Worm (Caenorhabditis elegans): ENCODE measurements around the gene aexr-1.

Gene aexr-1

DNA sequence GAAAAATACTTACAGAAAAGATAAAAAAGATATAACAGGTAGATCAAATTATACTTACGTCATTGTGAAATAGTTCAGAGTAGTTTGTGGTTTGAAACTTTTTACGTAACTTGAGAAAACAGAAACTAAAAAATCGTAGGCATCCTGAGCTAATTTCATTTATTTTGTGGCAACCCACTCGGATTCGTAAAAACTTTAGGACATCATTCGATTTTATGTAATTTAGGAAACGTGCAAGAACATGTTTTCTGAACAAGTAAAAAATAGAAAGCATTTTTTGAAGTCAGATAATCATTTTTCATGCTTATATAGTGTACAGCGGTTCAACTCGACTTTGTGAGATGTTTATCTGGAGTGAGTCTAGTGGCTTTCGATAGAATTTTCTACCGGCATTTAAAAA is 36.3 kb downstream of the aexr-1 start, which contains the start of gene hic-1:
Gene hic-1 (minus strand): TSS at position 101 of the 400 bp plus-strand sequence.
- TF ChIP-seq mls-2 (tag; optimal IDR thresholded peaks at IDR 0.05) (no peak), mep-1 (tag; optimal IDR thresholded peaks at IDR 0.05) (no peak), sptf-1 (tag; optimal IDR thresholded peaks at IDR 0.05) (no peak), sem-2 (GFP tag; optimal IDR thresholded peaks at IDR 0.05) (no peak), snpc-4 (tag; optimal IDR thresholded peaks at IDR 0.05) (no peak), blmp-1 (tag; optimal IDR thresholded peaks at IDR 0.05) (no peak), nhr-2 (tag; optimal IDR thresholded peaks at IDR 0.05) (no peak), ceh-39 (tag; optimal IDR thresholded peaks at IDR 0.05) (no peak)

DNA sequence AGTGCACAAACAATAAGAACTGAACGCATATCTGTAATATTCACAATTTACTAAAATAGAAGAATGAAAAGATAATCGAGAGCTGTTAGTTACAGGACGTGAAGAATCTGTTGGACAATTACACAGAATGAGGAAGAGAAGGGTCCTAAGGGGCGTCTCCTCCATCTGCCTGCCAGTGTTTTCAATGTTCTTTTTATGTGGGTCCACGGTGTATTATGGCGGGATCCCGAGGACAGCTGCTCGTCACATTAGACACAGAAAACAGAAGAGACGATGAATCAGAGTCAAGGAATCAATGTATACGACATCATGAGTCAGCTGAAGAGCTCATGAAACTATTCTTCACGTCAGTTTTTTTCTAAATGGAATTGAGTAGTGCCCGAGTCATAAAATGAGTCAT is 38.0 kb downstream of the aexr-1 start, which contains the start of gene ttr-6:
Gene ttr-6 (minus strand): TSS at position 33 of the 400 bp plus-strand sequence.
- TF ChIP-seq pha-4 (tag; optimal IDR thresholded peaks at IDR 0.05) (no peak), ztf-11 (tag; optimal IDR thresholded peaks at IDR 0.05) (no peak), bed-3 (GFP tag; optimal IDR thresholded peaks at IDR 0.05) (no peak), unc-120 (tag; optimal IDR thresholded peaks at IDR 0.05; ENCODE audit: poor library complexity, severe bottlenecking) (peak; percentile 68), ham-2 (GFP tag; optimal IDR thresholded peaks at IDR 0.05) (no peak), hlh-1 (tag; optimal IDR thresholded peaks at IDR 0.05) (peak; percentile 97), mab-5 (tag; optimal IDR thresholded peaks at IDR 0.05) (no peak), sptf-1 (tag; optimal IDR thresholded peaks at IDR 0.05) (no peak), zip-8 (tag; optimal IDR thresholded peaks at IDR 0.05) (no peak), unc-62 (GFP tag; optimal IDR thresholded peaks at IDR 0.05) (peak; percentile 56)

DNA sequence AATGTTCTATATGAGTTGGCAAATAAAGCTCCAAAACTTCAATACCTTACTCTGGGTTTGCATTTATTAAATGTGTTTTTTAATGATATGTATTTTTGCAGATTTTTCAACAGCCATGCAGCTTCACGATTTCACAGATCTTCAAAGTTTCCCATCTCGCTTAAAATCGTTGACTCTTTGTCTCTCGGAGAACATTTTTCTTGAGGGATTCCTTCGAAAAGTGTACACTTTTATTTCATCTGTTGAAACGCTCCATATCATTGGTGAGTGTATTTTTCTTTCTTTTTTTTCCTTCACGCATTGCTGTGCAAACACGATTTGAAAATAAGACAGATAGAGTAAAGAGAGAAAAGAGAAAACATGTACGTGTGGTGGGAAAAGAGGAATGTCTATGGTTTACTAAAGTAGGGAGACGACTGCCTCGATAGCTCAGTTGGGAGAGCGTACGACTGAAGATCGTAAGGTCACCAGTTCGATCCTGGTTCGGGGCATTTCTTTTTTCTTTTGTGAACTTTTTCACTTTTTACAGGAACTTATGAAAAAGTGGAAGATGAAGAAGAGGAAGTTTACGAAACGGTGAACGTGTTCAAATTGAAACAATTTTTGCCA is 41.8 kb downstream of the aexr-1 start:
- TF ChIP-seq lin-13 (tag; optimal IDR thresholded peaks at IDR 0.05) (no peak), snpc-4 (tag; optimal IDR thresholded peaks at IDR 0.05) (no peak), ces-1 (GFP tag; optimal IDR thresholded peaks at IDR 0.05) (peak; percentile 52), sptf-1 (tag; optimal IDR thresholded peaks at IDR 0.05) (peak; percentile 94), drap-1 (GFP tag; optimal IDR thresholded peaks at IDR 0.05) (peak; percentile 91), tbx-8 (GFP tag; optimal IDR thresholded peaks at IDR 0.05) (peak; percentile 76), elt-1 (tag; optimal IDR thresholded peaks at IDR 0.05; ENCODE audit: borderline replicate concordance, insufficient read depth) (no peak), mls-2 (tag; optimal IDR thresholded peaks at IDR 0.05) (peak; percentile 95), sem-2 (GFP tag; optimal IDR thresholded peaks at IDR 0.05) (peak; percentile 78), ztf-11 (tag; optimal IDR thresholded peaks at IDR 0.05) (no peak), cnd-1 (tag; optimal IDR thresholded peaks at IDR 0.05) (peak; percentile 86), unc-62 (GFP tag; optimal IDR thresholded peaks at IDR 0.05) (peak; percentile 54), lsy-2 (tag; optimal IDR thresholded peaks at IDR 0.05) (peak; percentile 28), ceh-39 (tag; optimal IDR thresholded peaks at IDR 0.05) (peak; percentile 13), ceh-83 (GFP tag; optimal IDR thresholded peaks at IDR 0.05) (peak; percentile 93), flh-1 (GFP tag; optimal IDR thresholded peaks at IDR 0.05) (peak; percentile 57), blmp-1 (tag; optimal IDR thresholded peaks at IDR 0.05) (peak; percentile 17), lin-32 (GFP tag; optimal IDR thresholded peaks at IDR 0.05) (peak; percentile 80), mab-5 (tag; optimal IDR thresholded peaks at IDR 0.05) (no peak), bed-3 (GFP tag; optimal IDR thresholded peaks at IDR 0.05) (peak; percentile 84), elt-3 (tag; optimal IDR thresholded peaks at IDR 0.05) (no peak), unc-120 (tag; optimal IDR thresholded peaks at IDR 0.05; ENCODE audit: poor library complexity, severe bottlenecking) (peak; percentile 87), ham-2 (GFP tag; optimal IDR thresholded peaks at IDR 0.05) (peak; percentile 76), M03D4.4 (tag; optimal IDR thresholded peaks at IDR 0.05) (no peak), hlh-1 (tag; optimal IDR thresholded peaks at IDR 0.05) (peak; percentile 55), zip-8 (tag; optimal IDR thresholded peaks at IDR 0.05) (no peak), nhr-28 (tag; optimal IDR thresholded peaks at IDR 0.05) (peak; percentile 43), nhr-237 (tag; optimal IDR thresholded peaks at IDR 0.05) (peak; percentile 43), mep-1 (tag; optimal IDR thresholded peaks at IDR 0.05) (peak; percentile 43), unc-39 (tag; optimal IDR thresholded peaks at IDR 0.05) (peak; percentile 19), ceh-43 (GFP tag; optimal IDR thresholded peaks at IDR 0.05) (peak; percentile 74), nhr-76 (tag; optimal IDR thresholded peaks at IDR 0.05) (no peak), nhr-12 (tag; optimal IDR thresholded peaks at IDR 0.05) (no peak), pha-4 (tag; optimal IDR thresholded peaks at IDR 0.05) (peak; percentile 12), nhr-2 (tag; optimal IDR thresholded peaks at IDR 0.05) (no peak)
